Fruit fly (Drosophila melanogaster) whole organism, prepupa: ENCODE data around the gene CG7943.
A peak's percentile ranks its signal among the peaks of the same experiment; 100 is the strongest.

Source experiments
- Blimp-1 ChIP-seq: fragments of 200-800 bp; sonication (Bioruptor generic); optimal IDR thresholded peaks from 3 replicates; lab custom pipeline; 2017; ENCODE audit warnings: missing biosample characterization, missing genetic modification characterization, mild to moderate bottlenecking, moderate library complexity, missing genetic modification reagents
- CG10669 ChIP-seq: fragments of 200-800 bp; sonication (Bioruptor generic); optimal IDR thresholded peaks from 3 replicates; lab custom pipeline; 2018; ENCODE audit warnings: missing biosample characterization, mild to moderate bottlenecking, missing genetic modification characterization, moderate library complexity
- CG11294 ChIP-seq: fragments of 200-800 bp; sonication (Bioruptor generic); IDR thresholded peaks from 2 replicates; pipeline ENCODE4 v1.3.6; 2022; ENCODE audit warnings: missing biosample characterization, missing genetic modification characterization
- CG11902 ChIP-seq: fragments of 200-800 bp; sonication (Bioruptor generic); optimal IDR thresholded peaks from 3 replicates; lab custom pipeline; 2016; ENCODE audit warnings: missing biosample characterization, missing genetic modification characterization
- CG15336 ChIP-seq: fragments of 200-800 bp; sonication (Bioruptor generic); IDR thresholded peaks from 2 replicates; pipeline ENCODE4 v1.3.6; 2022; ENCODE audit warnings: missing biosample characterization, missing genetic modification characterization
- CG1621 ChIP-seq: fragments of 200-800 bp; sonication (Bioruptor generic); optimal IDR thresholded peaks from 3 replicates; lab custom pipeline; 2018; ENCODE audit warnings: missing biosample characterization, mild to moderate bottlenecking, missing genetic modification characterization
- CG16779 ChIP-seq: fragments of 200-800 bp; sonication (Bioruptor generic); optimal IDR thresholded peaks from 3 replicates; lab custom pipeline; 2017; ENCODE audit warnings: missing biosample characterization, mild to moderate bottlenecking, missing genetic modification characterization
- CG31627 ChIP-seq: fragments of 200-800 bp; sonication (Bioruptor generic); optimal IDR thresholded peaks from 3 replicates; lab custom pipeline; 2016; ENCODE audit warnings: missing biosample characterization, missing genetic modification characterization
- CG32006 ChIP-seq: fragments of 200-800 bp; sonication (Bioruptor generic); optimal IDR thresholded peaks from 3 replicates; lab custom pipeline; 2017; ENCODE audit warnings: missing biosample characterization, mild to moderate bottlenecking, missing genetic modification characterization
- CG34406 ChIP-seq: fragments of 200-800 bp; sonication (Bioruptor generic); optimal IDR thresholded peaks from 3 replicates; lab custom pipeline; 2016; ENCODE audit warnings: missing biosample characterization, missing genetic modification characterization
- CG3919 ChIP-seq: fragments of 200-800 bp; sonication (Bioruptor generic); optimal IDR thresholded peaks from 3 replicates; lab custom pipeline; 2016; ENCODE audit warnings: missing biosample characterization, missing genetic modification characterization
- CG4318 ChIP-seq: fragments of 200-800 bp; sonication (Bioruptor generic); optimal IDR thresholded peaks from 3 replicates; lab custom pipeline; 2017; ENCODE audit warnings: missing biosample characterization, mild to moderate bottlenecking, missing genetic modification characterization
- CG6276 ChIP-seq: fragments of 200-800 bp; sonication (Bioruptor generic); optimal IDR thresholded peaks from 2 replicates; lab custom pipeline; 2017; ENCODE audit warnings: missing biosample characterization, mild to moderate bottlenecking, missing genetic modification characterization
- CG6792 ChIP-seq: fragments of 200-800 bp; sonication (Bioruptor generic); optimal IDR thresholded peaks from 3 replicates; lab custom pipeline; 2016; ENCODE audit warnings: missing biosample characterization, missing genetic modification characterization
- CG6808 ChIP-seq: fragments of 200-800 bp; sonication (Bioruptor generic); optimal IDR thresholded peaks from 3 replicates; lab custom pipeline; 2017; ENCODE audit warnings: missing biosample characterization, missing genetic modification characterization, mild to moderate bottlenecking, moderate library complexity, missing genetic modification reagents
- CG6854 ChIP-seq: fragments of 200-800 bp; sonication (Bioruptor generic); optimal IDR thresholded peaks from 2 replicates; lab custom pipeline; 2017; ENCODE audit warnings: missing biosample characterization, mild to moderate bottlenecking, missing genetic modification characterization
- CG7368 ChIP-seq: fragments of 200-800 bp; sonication (Bioruptor generic); optimal IDR thresholded peaks from 3 replicates; lab custom pipeline; 2016; ENCODE audit warnings: missing biosample characterization, missing genetic modification characterization
- CG8119 ChIP-seq: fragments of 200-800 bp; sonication (Bioruptor generic); IDR thresholded peaks from 3 replicates; pipeline ENCODE4 v1.3.6; 2022; ENCODE audit warnings: missing biosample characterization, missing genetic modification characterization
- CG8319 ChIP-seq: fragments of 200-800 bp; sonication (Bioruptor generic); optimal IDR thresholded peaks from 3 replicates; lab custom pipeline; 2016; ENCODE audit warnings: missing biosample characterization, missing genetic modification characterization
- CG8632 ChIP-seq: fragments of 200-800 bp; sonication (Bioruptor generic); optimal IDR thresholded peaks from 3 replicates; lab custom pipeline; 2016; ENCODE audit warnings: missing biosample characterization, missing genetic modification characterization
- CG9139 ChIP-seq: fragments of 200-800 bp; sonication (Bioruptor generic); optimal IDR thresholded peaks from 3 replicates; lab custom pipeline; 2017; ENCODE audit warnings: missing biosample characterization, mild to moderate bottlenecking, missing genetic modification characterization
- Eip75B ChIP-seq: fragments of 200-800 bp; sonication (Bioruptor generic); optimal IDR thresholded peaks from 3 replicates; lab custom pipeline; 2016; ENCODE audit warnings: missing biosample characterization, missing genetic modification characterization
- Ets21C ChIP-seq: fragments of 200-800 bp; sonication (Bioruptor generic); optimal IDR thresholded peaks from 3 replicates; lab custom pipeline; 2016; ENCODE audit warnings: missing biosample characterization, missing genetic modification characterization
- Gug ChIP-seq: fragments of 200-800 bp; sonication (Bioruptor generic); IDR thresholded peaks from 2 replicates; pipeline ENCODE4 v1.3.6; 2022; ENCODE audit warnings: missing biosample characterization, missing genetic modification characterization
- Hr39 ChIP-seq: fragments of 200-800 bp; sonication (Bioruptor generic); optimal IDR thresholded peaks from 2 replicates; lab custom pipeline; 2016; ENCODE audit warnings: missing biosample characterization, missing genetic modification characterization
- Hr4 ChIP-seq: fragments of 200-800 bp; sonication (Bioruptor generic); optimal IDR thresholded peaks from 3 replicates; lab custom pipeline; 2016; ENCODE audit warnings: missing biosample characterization, missing genetic modification characterization
- Lpt ChIP-seq: fragments of 200-800 bp; sonication (Bioruptor generic); optimal IDR thresholded peaks from 3 replicates; lab custom pipeline; 2016; ENCODE audit warnings: missing biosample characterization, missing genetic modification characterization
- OdsH ChIP-seq: fragments of 200-800 bp; sonication (Bioruptor generic); optimal IDR thresholded peaks from 3 replicates; lab custom pipeline; 2016; ENCODE audit warnings: missing biosample characterization, missing genetic modification characterization
- Smox ChIP-seq: fragments of 200-800 bp; sonication (Bioruptor generic); optimal IDR thresholded peaks from 3 replicates; lab custom pipeline; 2016; ENCODE audit warnings: missing biosample characterization, missing genetic modification characterization
- Sox14 ChIP-seq: fragments of 200-800 bp; sonication (Bioruptor generic); optimal IDR thresholded peaks from 3 replicates; lab custom pipeline; 2016; ENCODE audit warnings: missing biosample characterization, missing genetic modification characterization
- Sox15 ChIP-seq: fragments of 200-800 bp; sonication (Bioruptor generic); optimal IDR thresholded peaks from 3 replicates; lab custom pipeline; 2016; ENCODE audit warnings: missing biosample characterization, missing genetic modification characterization
- achi ChIP-seq: fragments of 200-800 bp; sonication (Bioruptor generic); optimal IDR thresholded peaks from 3 replicates; lab custom pipeline; 2016; ENCODE audit warnings: missing biosample characterization, missing genetic modification characterization
- acj6 ChIP-seq: fragments of 200-800 bp; sonication (Bioruptor generic); optimal IDR thresholded peaks from 3 replicates; lab custom pipeline; 2016; ENCODE audit warnings: missing biosample characterization, missing genetic modification characterization
- cyc ChIP-seq: fragments of 200-800 bp; sonication (Bioruptor generic); optimal IDR thresholded peaks from 3 replicates; lab custom pipeline; 2016; ENCODE audit warnings: missing biosample characterization, missing genetic modification characterization
- dac ChIP-seq: fragments of 200-800 bp; sonication (Bioruptor generic); optimal IDR thresholded peaks from 2 replicates; lab custom pipeline; 2017; ENCODE audit warnings: missing biosample characterization, mild to moderate bottlenecking, missing genetic modification characterization
- dsx ChIP-seq: fragments of 200-800 bp; optimal IDR thresholded peaks from 3 replicates; lab custom pipeline; 2019; ENCODE audit warnings: missing biosample characterization, mild to moderate bottlenecking, missing genetic modification characterization, moderate library complexity; ENCODE audit not compliant: poor library complexity, severe bottlenecking
- eg ChIP-seq: fragments of 200-800 bp; sonication (Bioruptor generic); IDR thresholded peaks from 3 replicates; pipeline ENCODE4 v1.3.6; 2022; ENCODE audit warnings: missing biosample characterization, missing genetic modification characterization
- esn ChIP-seq: fragments of 200-800 bp; sonication (Bioruptor generic); optimal IDR thresholded peaks from 2 replicates; lab custom pipeline; 2016; ENCODE audit warnings: missing biosample characterization, mild to moderate bottlenecking, missing genetic modification characterization, moderate library complexity
- fd85E ChIP-seq: fragments of 200-800 bp; sonication (Bioruptor generic); optimal IDR thresholded peaks from 3 replicates; lab custom pipeline; 2016; ENCODE audit warnings: missing biosample characterization, missing genetic modification characterization
- fkh ChIP-seq: fragments of 200-800 bp; sonication (Bioruptor generic); optimal IDR thresholded peaks from 3 replicates; lab custom pipeline; 2017; ENCODE audit warnings: missing biosample characterization, mild to moderate bottlenecking, missing genetic modification characterization, moderate library complexity
- lz ChIP-seq: fragments of 200-800 bp; sonication (Bioruptor generic); optimal IDR thresholded peaks from 3 replicates; lab custom pipeline; 2016; ENCODE audit warnings: missing biosample characterization, missing genetic modification characterization
- net ChIP-seq: fragments of 200-800 bp; sonication (Bioruptor generic); optimal IDR thresholded peaks from 3 replicates; lab custom pipeline; 2016; ENCODE audit warnings: missing biosample characterization, missing genetic modification characterization
- pdm3 ChIP-seq: fragments of 200-800 bp; sonication (Bioruptor generic); optimal IDR thresholded peaks from 3 replicates; lab custom pipeline; 2016; ENCODE audit warnings: missing biosample characterization, missing genetic modification characterization
- spab ChIP-seq: fragments of 200-800 bp; sonication (Bioruptor generic); optimal IDR thresholded peaks from 2 replicates; lab custom pipeline; 2017; ENCODE audit warnings: missing biosample characterization, mild to moderate bottlenecking, missing genetic modification characterization, missing genetic modification reagents
- ss ChIP-seq, 2 experiments: fragments of 200-800 bp; sonication (Bioruptor generic); optimal IDR thresholded peaks; 2 replicates in 1 of 2; 3 replicates in 1 of 2; lab custom pipeline; 2017 to 2018; ENCODE audit warnings: mild to moderate bottlenecking in 2 of 2, missing biosample characterization in 2 of 2, missing genetic modification characterization in 2 of 2, moderate library complexity in 1 of 2
- topi ChIP-seq: fragments of 200-800 bp; sonication (Bioruptor generic); optimal IDR thresholded peaks from 3 replicates; lab custom pipeline; 2016; ENCODE audit warnings: missing biosample characterization, missing genetic modification characterization
- vri ChIP-seq: fragments of 200-800 bp; sonication (Bioruptor generic); optimal IDR thresholded peaks from 3 replicates; lab custom pipeline; 2016; ENCODE audit warnings: missing biosample characterization, mild to moderate bottlenecking, missing genetic modification characterization

CG7943 gene

dm6 chr3R:30055915-30056544 is 9.8 kb downstream of the CG7943 start, which contains the start of the genes Rpp14b and spn-A (continued):
- TF ChIP-seq CG32006 (GFP tag; lab: Kevin White, UChicago) (peak; percentile 44), lz (GFP tag; lab: Kevin White, UChicago) (peak; percentile 56), eg (peak; percentile 58; the same call in 2 of the 3 replicates), Hr39 (GFP tag; lab: Kevin White, UChicago) (peak; percentile 59), CG7368 (GFP tag; lab: Kevin White, UChicago) (no peak), Ets21C (GFP tag; lab: Kevin White, UChicago) (no peak)

dm6 chr3R:30056592-30057135 is 10.4 kb downstream of the CG7943 start, which contains the start of the genes CG7950 and Rpp14a:
Gene CG7950, plus strand, starts transcription at chr3R:30056859.
Gene Rpp14a, plus strand, starts transcription at chr3R:30056859.
- TF ChIP-seq Ets21C (GFP tag; lab: Kevin White, UChicago) (peak; percentile 84), fd85E (no peak), CG4318 (no peak), CG32006 (GFP tag; lab: Kevin White, UChicago) (peak; percentile 80), CG1621 (peak; percentile 78), CG8119 (GFP tag; lab: Robert Waterston, UW) (peak; percentile 79), CG11294 (GFP tag; lab: Robert Waterston, UW) (peak; percentile 73), CG10669 (GFP tag; lab: Kevin White, UChicago) (peak; percentile 76), Lpt (peak; percentile 81), ss (GFP tag; optimal IDR thresholded peaks at IDR 0.05; lab: Kevin White, UChicago) (peak in 1 of 2 experiments; percentile 30), CG6276 (GFP tag; lab: Kevin White, UChicago) (no peak), esn (GFP tag; lab: Kevin White, UChicago) (peak; percentile 90), CG15336 (peak; percentile 75), Hr39 (GFP tag; lab: Kevin White, UChicago) (peak; percentile 90), eg (peak; percentile 93), pdm3 (GFP tag; lab: Kevin White, UChicago) (peak; percentile 92), achi (GFP tag; lab: Kevin White, UChicago) (peak; percentile 86), CG6808 (GFP tag; lab: Kevin White, UChicago) (peak; percentile 49), acj6 (GFP tag; lab: Kevin White, UChicago) (peak; percentile 87), spab (GFP tag; lab: Kevin White, UChicago) (no peak), CG6792 (GFP tag; lab: Kevin White, UChicago) (peak; percentile 79), Eip75B (GFP tag; lab: Kevin White, UChicago) (peak; percentile 86), CG7368 (GFP tag; lab: Kevin White, UChicago) (peak; percentile 67), CG34406 (GFP tag; lab: Kevin White, UChicago) (peak; percentile 80), Gug (GFP tag; lab: Robert Waterston, UW) (peak; percentile 76), CG3919 (GFP tag; lab: Kevin White, UChicago) (peak; percentile 85), net (GFP tag; lab: Kevin White, UChicago) (peak; percentile 84), Sox15 (GFP tag; lab: Kevin White, UChicago) (peak; percentile 63), Smox (GFP tag; lab: Kevin White, UChicago) (peak; percentile 86), lz (GFP tag; lab: Kevin White, UChicago) (peak; percentile 90), CG8632 (peak; percentile 78), Blimp-1 (GFP tag; lab: Kevin White, UChicago) (peak; percentile 34), OdsH (GFP tag; lab: Kevin White, UChicago) (peak; percentile 89), Sox14 (GFP tag; lab: Kevin White, UChicago) (peak; percentile 91), Hr4 (GFP tag; lab: Kevin White, UChicago) (peak; percentile 89), cyc (GFP tag; lab: Kevin White, UChicago) (peak; percentile 85), dsx (GFP tag; lab: Kevin White, UChicago) (peak; percentile 71), CG31627 (GFP tag; lab: Kevin White, UChicago) (peak; percentile 91), dac (GFP tag; lab: Kevin White, UChicago) (peak; percentile 69), CG11902 (peak; percentile 62), vri (GFP tag; lab: Kevin White, UChicago) (peak; percentile 96), CG9139 (GFP tag; lab: Kevin White, UChicago) (no peak), topi (GFP tag; lab: Kevin White, UChicago) (peak; percentile 80), CG8319 (peak; percentile 60), fkh (GFP tag; lab: Kevin White, UChicago) (no peak), CG16779 (peak; percentile 61), CG6854 (no peak)
